Fruit fly (Drosophila melanogaster) whole organism, embryonic: ENCODE data around the gene mask.

Experiments
- ATbp ChIP-seq: fragments of 200-800 bp; sonication (Bioruptor generic); optimal IDR thresholded peaks from 2 replicates; lab custom pipeline; 2017; ENCODE audit warnings: missing biosample characterization, mild to moderate bottlenecking, missing genetic modification characterization, missing genetic modification reagents
- Atf6 ChIP-seq: fragments of 200-800 bp; sonication (Bioruptor generic); IDR thresholded peaks from 2 replicates; pipeline ENCODE4 v1.3.6; 2022; ENCODE audit warnings: missing biosample characterization, missing genetic modification characterization
- Bteb2 ChIP-seq: fragments of 200-800 bp; sonication (Bioruptor generic); optimal IDR thresholded peaks from 2 replicates; lab custom pipeline; 2016; ENCODE audit warnings: missing biosample characterization, missing genetic modification characterization
- C15 ChIP-seq: fragments of 200-800 bp; sonication (Bioruptor generic); IDR thresholded peaks from 3 replicates; pipeline ENCODE4 v1.3.6; 2022; ENCODE audit warnings: missing biosample characterization, missing genetic modification characterization
- CG10147 ChIP-seq: fragments of 200-800 bp; sonication (Bioruptor generic); optimal IDR thresholded peaks from 2 replicates; lab custom pipeline; 2019; ENCODE audit warnings: missing biosample characterization, mild to moderate bottlenecking, missing genetic modification characterization, moderate library complexity
- CG10654 ChIP-seq: fragments of 200-800 bp; sonication (Bioruptor generic); optimal IDR thresholded peaks from 2 replicates; lab custom pipeline; 2016; ENCODE audit warnings: missing biosample characterization, missing genetic modification characterization
- CG10959 ChIP-seq: fragments of 200-800 bp; sonication (Bioruptor generic); IDR thresholded peaks from 2 replicates; pipeline ENCODE4 v1.3.6; 2022; ENCODE audit warnings: missing biosample characterization, missing genetic modification characterization
- CG11093 ChIP-seq: fragments of 200-800 bp; sonication (Bioruptor generic); IDR thresholded peaks from 3 replicates; pipeline ENCODE4 v1.3.6; 2022; ENCODE audit warnings: missing biosample characterization, missing genetic modification characterization
- CG13894 ChIP-seq: fragments of 200-800 bp; sonication (Bioruptor generic); optimal IDR thresholded peaks from 3 replicates; lab custom pipeline; 2018; ENCODE audit warnings: missing biosample characterization, mild to moderate bottlenecking, missing genetic modification characterization, moderate library complexity
- CG15601 ChIP-seq: fragments of 200-800 bp; sonication (Bioruptor generic); optimal IDR thresholded peaks from 3 replicates; lab custom pipeline; 2019; ENCODE audit warnings: missing biosample characterization, mild to moderate bottlenecking, missing genetic modification characterization, moderate library complexity
- CG17802 ChIP-seq: fragments of 200-800 bp; sonication (Bioruptor generic); optimal IDR thresholded peaks from 2 replicates; lab custom pipeline; 2018; ENCODE audit warnings: missing biosample characterization, mild to moderate bottlenecking, missing genetic modification characterization, moderate library complexity
- CG18262 ChIP-seq: fragments of 200-800 bp; optimal IDR thresholded peaks from 3 replicates; lab custom pipeline; 2019; ENCODE audit warnings: missing biosample characterization, mild to moderate bottlenecking, missing genetic modification characterization, moderate library complexity
- CG3065 ChIP-seq: fragments of 200-800 bp; sonication (Bioruptor generic); optimal IDR thresholded peaks from 2 replicates; lab custom pipeline; 2016; ENCODE audit warnings: missing biosample characterization, missing genetic modification characterization
- CG31388 ChIP-seq: fragments of 200-800 bp; sonication (Bioruptor generic); optimal IDR thresholded peaks from 2 replicates; lab custom pipeline; 2016; ENCODE audit warnings: missing biosample characterization, missing genetic modification characterization
- CG31441 ChIP-seq: fragments of 200-800 bp; sonication (Bioruptor generic); IDR thresholded peaks from 2 replicates; pipeline ENCODE4 v1.3.6; 2022; ENCODE audit warnings: missing biosample characterization, missing genetic modification characterization
- CG33213 ChIP-seq: fragments of 200-800 bp; sonication (Bioruptor generic); optimal IDR thresholded peaks from 3 replicates; lab custom pipeline; 2016; ENCODE audit warnings: missing biosample characterization, missing genetic modification characterization
- CG34422 ChIP-seq: fragments of 200-800 bp; sonication (Bioruptor generic); IDR thresholded peaks from 3 replicates; pipeline ENCODE4 v1.3.6; 2022; ENCODE audit warnings: missing biosample characterization, missing genetic modification characterization
- CG4328 ChIP-seq: fragments of 200-800 bp; sonication (Bioruptor generic); optimal IDR thresholded peaks from 3 replicates; lab custom pipeline; 2017; ENCODE audit warnings: missing biosample characterization, missing genetic modification reagents, missing genetic modification characterization
- CG43689 ChIP-seq: fragments of 200-800 bp; sonication (Bioruptor generic); IDR thresholded peaks from 2 replicates; pipeline ENCODE4 v1.3.6; 2022; ENCODE audit warnings: missing biosample characterization, missing genetic modification characterization
- CG4707 ChIP-seq: fragments of 200-800 bp; sonication (Bioruptor generic); optimal IDR thresholded peaks from 2 replicates; lab custom pipeline; 2018; ENCODE audit warnings: missing biosample characterization, mild to moderate bottlenecking, missing genetic modification characterization, moderate library complexity
- CG8359 ChIP-seq: fragments of 200-800 bp; sonication (Bioruptor generic); optimal IDR thresholded peaks from 2 replicates; lab custom pipeline; 2017; ENCODE audit warnings: missing biosample characterization, mild to moderate bottlenecking, missing genetic modification characterization, borderline replicate concordance
- CHES-1-like ChIP-seq: fragments of 200-800 bp; sonication (Bioruptor generic); optimal IDR thresholded peaks from 2 replicates; lab custom pipeline; 2016; ENCODE audit warnings: missing biosample characterization, missing genetic modification characterization
- Fer2 ChIP-seq: fragments of 200-800 bp; sonication (Bioruptor generic); optimal IDR thresholded peaks from 2 replicates; lab custom pipeline; 2018; ENCODE audit warnings: missing biosample characterization, mild to moderate bottlenecking, missing genetic modification characterization, moderate library complexity
- Gug ChIP-seq: fragments of 200-800 bp; sonication (Bioruptor generic); IDR thresholded peaks from 4 replicates; pipeline ENCODE4 v1.3.6; 2022; ENCODE audit warnings: missing biosample characterization, missing genetic modification characterization
- HLHmδ ChIP-seq: fragments of 200-800 bp; sonication (Bioruptor generic); optimal IDR thresholded peaks from 2 replicates; lab custom pipeline; 2018; ENCODE audit warnings: missing biosample characterization, mild to moderate bottlenecking, missing genetic modification characterization, moderate library complexity
- Hey ChIP-seq: fragments of 200-800 bp; sonication (Bioruptor generic); optimal IDR thresholded peaks from 3 replicates; lab custom pipeline; 2018; ENCODE audit warnings: missing biosample characterization, mild to moderate bottlenecking, missing genetic modification characterization
- NFAT ChIP-seq: fragments of 200-800 bp; sonication (Bioruptor generic); IDR thresholded peaks from 2 replicates; pipeline ENCODE4 v1.3.6; 2022; ENCODE audit warnings: missing biosample characterization, missing genetic modification characterization
- NK7.1 ChIP-seq: fragments of 200-800 bp; sonication (Bioruptor generic); optimal IDR thresholded peaks from 3 replicates; lab custom pipeline; 2016; ENCODE audit warnings: missing biosample characterization, missing genetic modification characterization
- Taf1 ChIP-seq: fragments of 200-800 bp; sonication (Bioruptor generic); IDR thresholded peaks from 2 replicates; pipeline ENCODE4 v1.3.6; 2022; ENCODE audit warnings: missing biosample characterization, missing genetic modification characterization
- amos ChIP-seq: fragments of 200-800 bp; sonication (Bioruptor generic); IDR thresholded peaks from 2 replicates; pipeline ENCODE4 v1.3.6; 2022; ENCODE audit warnings: missing biosample characterization, missing genetic modification characterization; ENCODE audit not compliant: partially characterized antibody
- bbx ChIP-seq: fragments of 200-800 bp; sonication (Bioruptor generic); IDR thresholded peaks from 2 replicates; pipeline ENCODE4 v1.3.6; 2022; ENCODE audit warnings: missing biosample characterization, missing genetic modification characterization; ENCODE audit not compliant: partially characterized antibody
- cas ChIP-seq: fragments of 200-800 bp; sonication (Bioruptor generic); IDR thresholded peaks from 2 replicates; pipeline ENCODE4 v1.3.6; 2022; ENCODE audit warnings: missing biosample characterization, missing genetic modification characterization
- chinmo ChIP-seq: fragments of 200-800 bp; sonication (Bioruptor generic); IDR thresholded peaks from 4 replicates; pipeline ENCODE4 v1.3.6; 2022; ENCODE audit warnings: missing biosample characterization, missing genetic modification characterization; ENCODE audit not compliant: partially characterized antibody
- crol ChIP-seq: fragments of 200-800 bp; sonication (Bioruptor generic); IDR thresholded peaks from 2 replicates; pipeline ENCODE4 v1.3.6; 2022; ENCODE audit warnings: missing biosample characterization, missing genetic modification characterization
- dan ChIP-seq: fragments of 200-800 bp; sonication (Bioruptor generic); IDR thresholded peaks from 2 replicates; pipeline ENCODE4 v1.3.6; 2022; ENCODE audit warnings: missing biosample characterization, missing genetic modification characterization
- dpn ChIP-seq, 2 experiments: fragments of 200-800 bp; sonication (Bioruptor generic); optimal IDR thresholded peaks; 3 replicates each; lab custom pipeline; 2016; ENCODE audit warnings: missing biosample characterization in 2 of 2, missing genetic modification characterization in 2 of 2
- esg ChIP-seq: fragments of 200-800 bp; sonication (Bioruptor generic); conservative IDR thresholded peaks from 2 replicates; pipeline ENCODE4 v1.3.6; 2022; ENCODE audit warnings: missing biosample characterization, missing genetic modification characterization
- fd3F ChIP-seq: fragments of 200-800 bp; sonication (Bioruptor generic); optimal IDR thresholded peaks from 2 replicates; lab custom pipeline; 2018; ENCODE audit warnings: missing biosample characterization, mild to moderate bottlenecking, missing genetic modification characterization, moderate library complexity
- gfzf ChIP-seq: fragments of 200-800 bp; sonication (Bioruptor generic); optimal IDR thresholded peaks from 2 replicates; lab custom pipeline; 2016; ENCODE audit warnings: missing biosample characterization, mild to moderate bottlenecking, missing genetic modification characterization, moderate library complexity
- gsb ChIP-seq: fragments of 200-800 bp; sonication (Bioruptor generic); IDR thresholded peaks from 2 replicates; pipeline ENCODE4 v1.3.6; 2022; ENCODE audit warnings: missing biosample characterization, missing genetic modification characterization
- jing ChIP-seq: fragments of 200-800 bp; sonication (Bioruptor generic); optimal IDR thresholded peaks from 2 replicates; lab custom pipeline; 2018; ENCODE audit warnings: missing biosample characterization, mild to moderate bottlenecking, missing genetic modification characterization
- nerfin-2 ChIP-seq: fragments of 200-800 bp; sonication (Bioruptor generic); IDR thresholded peaks from 2 replicates; pipeline ENCODE4 v1.3.6; 2022; ENCODE audit warnings: missing biosample characterization, missing genetic modification characterization; ENCODE audit not compliant: partially characterized antibody
- oc ChIP-seq: fragments of 200-800 bp; sonication (Bioruptor generic); optimal IDR thresholded peaks from 2 replicates; lab custom pipeline; 2018; ENCODE audit warnings: missing biosample characterization, mild to moderate bottlenecking, missing genetic modification characterization, moderate library complexity
- pho ChIP-seq: fragments of 200-800 bp; sonication (Bioruptor generic); optimal IDR thresholded peaks from 2 replicates; lab custom pipeline; 2016; ENCODE audit warnings: missing biosample characterization, missing genetic modification characterization
- run ChIP-seq: fragments of 200-800 bp; sonication (Bioruptor generic); optimal IDR thresholded peaks from 3 replicates; lab custom pipeline; 2018; ENCODE audit warnings: missing biosample characterization, mild to moderate bottlenecking, missing genetic modification characterization
- sna ChIP-seq: fragments of 200-800 bp; sonication (Bioruptor generic); IDR thresholded peaks from 2 replicates; pipeline ENCODE4 v1.3.6; 2022; ENCODE audit warnings: missing biosample characterization, missing genetic modification characterization; ENCODE audit not compliant: partially characterized antibody
- ttk ChIP-seq: fragments of 200-800 bp; sonication (Bioruptor generic); IDR thresholded peaks from 2 replicates; pipeline ENCODE4 v2.1.2; 2022; ENCODE audit warnings: missing biosample characterization, missing genetic modification characterization
- z ChIP-seq: fragments of 200-800 bp; sonication (Bioruptor generic); IDR thresholded peaks from 3 replicates; pipeline ENCODE4 v1.3.6; 2022; ENCODE audit warnings: missing biosample characterization, missing genetic modification characterization

The mask gene

dm6 chr3R:24259278-24260040, 29.1 kb downstream of the mask start (continued):
- peak; percentile 85 for TF ChIP-seq CG3065 (GFP tag; lab: Kevin White, UChicago)
- no peak; the same call in 1 of the 2 replicates for TF ChIP-seq crol (GFP tag; lab: Robert Waterston, UW)
- peak; percentile 79 for TF ChIP-seq CG15601 (tag; lab: Kevin White, UChicago)
- peak; percentile 89 for TF ChIP-seq ATbp (GFP tag; lab: Kevin White, UChicago)
- TF ChIP-seq gfzf: no peak
- TF ChIP-seq CHES-1-like (GFP tag; lab: Kevin White, UChicago): peak; percentile 89
- peak; percentile 87 for TF ChIP-seq CG11093 (GFP tag; lab: Robert Waterston, UW)
- peak; percentile 89 for TF ChIP-seq oc (tag; lab: Kevin White, UChicago)
- peak; percentile 16 for TF ChIP-seq Hey (tag; lab: Kevin White, UChicago)
- peak; percentile 44; the same call in 1 of the 2 replicates for TF ChIP-seq cas (GFP tag; lab: Robert Waterston, UW)
- peak; percentile 77; the same call in 2 of the 4 replicates for TF ChIP-seq chinmo
- peak; percentile 80 for TF ChIP-seq NFAT (GFP tag; lab: Robert Waterston, UW)
- TF ChIP-seq Bteb2: peak; percentile 86
- TF ChIP-seq CG10959 (GFP tag; lab: Robert Waterston, UW): peak; percentile 80
- TF ChIP-seq CG43689 (GFP tag; lab: Robert Waterston, UW): peak; percentile 21; the same call in 1 of the 2 replicates
- peak; percentile 84 for TF ChIP-seq fd3F
- peak; percentile 78; the same call in 1 of the 3 replicates for TF ChIP-seq C15 (GFP tag; lab: Robert Waterston, UW)
- TF ChIP-seq Taf1 (GFP tag; lab: Robert Waterston, UW): peak; percentile 85
- TF ChIP-seq Fer2 (tag; lab: Kevin White, UChicago): peak; percentile 71
- peak; percentile 89 for TF ChIP-seq CG10147
- peak; percentile 73 for TF ChIP-seq run (tag; lab: Kevin White, UChicago)
- no peak for TF ChIP-seq sna (GFP tag; lab: Robert Waterston, UW)
- TF ChIP-seq jing (GFP tag; lab: Kevin White, UChicago): peak; percentile 83
- 0 out of 3 replicates have a peak, but pooled peaks have one; percentile 46 for TF ChIP-seq z (GFP tag; lab: Robert Waterston, UW)
- TF ChIP-seq gsb: peak; percentile 77
- TF ChIP-seq CG13894 (tag; lab: Kevin White, UChicago): peak; percentile 69
- peak; percentile 76 for TF ChIP-seq CG33213 (GFP tag; lab: Kevin White, UChicago)
- peak; percentile 66 for TF ChIP-seq CG8359 (GFP tag; lab: Kevin White, UChicago)
- TF ChIP-seq nerfin-2 (GFP tag; lab: Robert Waterston, UW): no peak
- peak; percentile 60; the same call in 1 of the 2 replicates for TF ChIP-seq dan (GFP tag; lab: Robert Waterston, UW)
- peak; percentile 24 for TF ChIP-seq HLHmδ (GFP tag; lab: Kevin White, UChicago)
- peak; percentile 69 for TF ChIP-seq CG31388 (GFP tag; lab: Kevin White, UChicago)
- TF ChIP-seq CG17802 (tag; lab: Kevin White, UChicago): peak; percentile 78
- TF ChIP-seq Atf6: peak; percentile 84; the same call in 1 of the 2 replicates
- no peak for TF ChIP-seq amos
- TF ChIP-seq CG18262 (tag; lab: Kevin White, UChicago): peak; percentile 91
- peak; percentile 89 for TF ChIP-seq pho (GFP tag; lab: Kevin White, UChicago)
- peak; percentile 82 for TF ChIP-seq esg (GFP tag; lab: Robert Waterston, UW)
- peak; percentile 81 for TF ChIP-seq CG10654 (GFP tag; lab: Kevin White, UChicago)
- no peak for TF ChIP-seq CG4328 (GFP tag; lab: Kevin White, UChicago)
- peak; percentile 81 for TF ChIP-seq NK7.1
- TF ChIP-seq Gug (GFP tag; lab: Robert Waterston, UW): peak; percentile 88
- peak; percentile 91 for TF ChIP-seq CG31441 (GFP tag; lab: Robert Waterston, UW)
- peak; percentile 83 for TF ChIP-seq CG4707 (GFP tag; lab: Kevin White, UChicago)
- TF ChIP-seq bbx (GFP tag; lab: Robert Waterston, UW): 0 out of 2 replicates have a peak, but pooled peaks have one; percentile 41
- TF ChIP-seq CG34422 (GFP tag; lab: Robert Waterston, UW): peak; percentile 85
- TF ChIP-seq dpn (GFP tag; optimal IDR thresholded peaks at IDR 0.05; lab: Kevin White, UChicago): peak; percentile 91 to 94
- TF ChIP-seq ttk (GFP tag; lab: Robert Waterston, UW): peak; percentile 74
